Fruit fly (Drosophila melanogaster) whole organism, embryonic: ENCODE results near the gene Tango5.
A peak's percentile ranks its signal among the peaks of the same experiment; 100 is the strongest.

Source experiments
- ATbp ChIP-seq: fragments of 200-800 bp; sonication (Bioruptor generic); optimal IDR thresholded peaks from 2 replicates; lab custom pipeline; 2017; ENCODE audit warnings: missing biosample characterization, mild to moderate bottlenecking, missing genetic modification characterization, missing genetic modification reagents
- Abd-B ChIP-seq: fragments of 200-800 bp; sonication (Bioruptor generic); optimal IDR thresholded peaks from 2 replicates; lab custom pipeline; 2018; ENCODE audit warnings: missing biosample characterization, mild to moderate bottlenecking, missing genetic modification characterization, moderate library complexity
- Blimp-1 ChIP-seq: fragments of 200-800 bp; sonication (Bioruptor generic); optimal IDR thresholded peaks from 3 replicates; lab custom pipeline; 2018; ENCODE audit warnings: missing biosample characterization, missing genetic modification characterization, mild to moderate bottlenecking, moderate library complexity, missing genetic modification reagents
- CG10431 ChIP-seq: fragments of 200-800 bp; sonication (Bioruptor generic); optimal IDR thresholded peaks from 3 replicates; lab custom pipeline; 2018; ENCODE audit warnings: missing biosample characterization, mild to moderate bottlenecking, missing genetic modification characterization
- CG10543 ChIP-seq: fragments of 200-800 bp; sonication (Bioruptor generic); optimal IDR thresholded peaks from 3 replicates; lab custom pipeline; 2017; ENCODE audit warnings: missing biosample characterization, mild to moderate bottlenecking, missing genetic modification characterization, moderate library complexity
- CG11504 ChIP-seq: fragments of 200-800 bp; sonication (Bioruptor generic); optimal IDR thresholded peaks from 3 replicates; lab custom pipeline; 2019; ENCODE audit warnings: missing biosample characterization, mild to moderate bottlenecking, missing genetic modification characterization, moderate library complexity
- CG15601 ChIP-seq: fragments of 200-800 bp; sonication (Bioruptor generic); optimal IDR thresholded peaks from 3 replicates; lab custom pipeline; 2019; ENCODE audit warnings: missing biosample characterization, mild to moderate bottlenecking, missing genetic modification characterization, moderate library complexity
- CG1602 ChIP-seq: fragments of 200-800 bp; sonication (Bioruptor generic); optimal IDR thresholded peaks from 3 replicates; lab custom pipeline; 2016; ENCODE audit warnings: missing biosample characterization, missing genetic modification characterization
- CG17568 ChIP-seq: fragments of 200-800 bp; sonication (Bioruptor generic); optimal IDR thresholded peaks from 2 replicates; lab custom pipeline; 2018; ENCODE audit warnings: missing biosample characterization, mild to moderate bottlenecking, missing genetic modification characterization, moderate library complexity
- CG17612 ChIP-seq: fragments of 200-800 bp; sonication (Bioruptor generic); IDR thresholded peaks from 2 replicates; pipeline ENCODE4 v1.3.6; 2022; ENCODE audit warnings: missing biosample characterization, missing genetic modification characterization
- CG18599 ChIP-seq: fragments of 200-800 bp; sonication (Bioruptor generic); optimal IDR thresholded peaks from 3 replicates; lab custom pipeline; 2017; ENCODE audit warnings: missing biosample characterization, missing genetic modification characterization, mild to moderate bottlenecking, moderate library complexity, missing genetic modification reagents
- CG2678 ChIP-seq: fragments of 200-800 bp; sonication (Bioruptor generic); optimal IDR thresholded peaks from 3 replicates; lab custom pipeline; 2019; ENCODE audit warnings: missing biosample characterization, mild to moderate bottlenecking, missing genetic modification characterization, moderate library complexity
- CG32767 ChIP-seq: fragments of 200-800 bp; sonication (Bioruptor generic); IDR thresholded peaks from 2 replicates; pipeline ENCODE4 v1.3.6; 2022; ENCODE audit warnings: missing biosample characterization, missing genetic modification characterization
- CG7372 ChIP-seq: fragments of 200-800 bp; sonication (Bioruptor generic); IDR thresholded peaks from 2 replicates; pipeline ENCODE4 v1.3.6; 2022; ENCODE audit warnings: missing biosample characterization, missing genetic modification characterization
- CG7987 ChIP-seq: fragments of 200-800 bp; sonication (Bioruptor generic); optimal IDR thresholded peaks from 2 replicates; lab custom pipeline; 2018; ENCODE audit warnings: missing biosample characterization, mild to moderate bottlenecking, missing genetic modification characterization, moderate library complexity
- CG8290 ChIP-seq, 3 experiments: fragments of 200-800 bp; sonication (Bioruptor generic); optimal IDR thresholded peaks; 2 replicates each; lab custom pipeline; 2016 to 2019; ENCODE audit warnings: missing biosample characterization in 3 of 3, missing genetic modification characterization in 3 of 3, mild to moderate bottlenecking in 2 of 3, moderate library complexity in 1 of 3
- ERR ChIP-seq: fragments of 200-800 bp; sonication (Bioruptor generic); optimal IDR thresholded peaks from 2 replicates; lab custom pipeline; 2016; ENCODE audit warnings: missing biosample characterization, missing genetic modification characterization
- Eip74EF ChIP-seq, 2 experiments: fragments of 200-800 bp in 1 of 2; fragments of >200 bp in 1 of 2; sonication (Bioruptor generic) in 1 of 2; optimal IDR thresholded peaks; 2 replicates each; lab custom pipeline; 2017 to 2019; ENCODE audit warnings: missing biosample characterization in 2 of 2, missing genetic modification characterization in 2 of 2, mild to moderate bottlenecking in 1 of 2, moderate library complexity in 1 of 2
- Fer1 ChIP-seq: fragments of 200-800 bp; sonication (Bioruptor generic); optimal IDR thresholded peaks from 2 replicates; lab custom pipeline; 2017; ENCODE audit warnings: missing biosample characterization, mild to moderate bottlenecking, missing genetic modification characterization
- HLH54F ChIP-seq: fragments of 200-800 bp; sonication (Bioruptor generic); optimal IDR thresholded peaks from 3 replicates; lab custom pipeline; 2016; ENCODE audit warnings: missing biosample characterization, missing genetic modification characterization
- Hmr ChIP-seq: fragments of 200-800 bp; sonication (Bioruptor generic); optimal IDR thresholded peaks from 3 replicates; lab custom pipeline; 2017; ENCODE audit warnings: mild to moderate bottlenecking, missing biosample characterization, missing genetic modification reagents, missing genetic modification characterization
- Meics ChIP-seq: fragments of 200-800 bp; sonication (Bioruptor generic); optimal IDR thresholded peaks from 2 replicates; lab custom pipeline; 2017; ENCODE audit warnings: missing biosample characterization, mild to moderate bottlenecking, missing genetic modification characterization
- PHDP ChIP-seq: fragments of 200-800 bp; sonication (Bioruptor generic); optimal IDR thresholded peaks from 3 replicates; lab custom pipeline; 2018; ENCODE audit warnings: missing biosample characterization, mild to moderate bottlenecking, missing genetic modification characterization, moderate library complexity
- Pdp1 ChIP-seq, 2 experiments: fragments of 200-800 bp; sonication (Bioruptor generic); optimal IDR thresholded peaks; 3 replicates each; lab custom pipeline; 2016; ENCODE audit warnings: missing biosample characterization in 2 of 2, missing genetic modification characterization in 2 of 2, mild to moderate bottlenecking in 1 of 2, moderate library complexity in 1 of 2
- Scr ChIP-seq: fragments of 200-800 bp; sonication (Bioruptor generic); IDR thresholded peaks from 2 replicates; pipeline ENCODE4 v1.3.6; 2022; ENCODE audit warnings: missing biosample characterization, missing genetic modification characterization; ENCODE audit not compliant: partially characterized antibody
- Sox100B ChIP-seq: fragments of 200-800 bp; sonication (Bioruptor generic); optimal IDR thresholded peaks from 3 replicates; lab custom pipeline; 2018; ENCODE audit warnings: missing biosample characterization, mild to moderate bottlenecking, missing genetic modification characterization
- Spps ChIP-seq: fragments of 200-800 bp; sonication (Bioruptor generic); optimal IDR thresholded peaks from 2 replicates; lab custom pipeline; 2018; ENCODE audit warnings: missing biosample characterization, mild to moderate bottlenecking, missing genetic modification characterization
- Taf1 ChIP-seq: fragments of 200-800 bp; sonication (Bioruptor generic); IDR thresholded peaks from 2 replicates; pipeline ENCODE4 v1.3.6; 2022; ENCODE audit warnings: missing biosample characterization, missing genetic modification characterization
- caup ChIP-seq: fragments of 200-800 bp; sonication (Bioruptor generic); optimal IDR thresholded peaks from 3 replicates; lab custom pipeline; 2017; ENCODE audit warnings: missing biosample characterization, mild to moderate bottlenecking, missing genetic modification characterization, moderate library complexity; ENCODE audit not compliant: severe bottlenecking
- cwo ChIP-seq: fragments of 200-800 bp; sonication (Bioruptor generic); optimal IDR thresholded peaks from 3 replicates; lab custom pipeline; 2017; ENCODE audit warnings: missing biosample characterization, missing genetic modification characterization, mild to moderate bottlenecking, moderate library complexity, missing genetic modification reagents
- danr ChIP-seq: fragments of 200-800 bp; sonication (Bioruptor generic); IDR thresholded peaks from 2 replicates; pipeline ENCODE4 v1.3.6; 2022; ENCODE audit warnings: missing biosample characterization, missing genetic modification characterization
- lab ChIP-seq: fragments of 200-800 bp; sonication (Bioruptor generic); optimal IDR thresholded peaks from 3 replicates; lab custom pipeline; 2017; ENCODE audit warnings: missing biosample characterization, missing genetic modification characterization, mild to moderate bottlenecking, moderate library complexity, missing genetic modification reagents
- lbe ChIP-seq: fragments of 200-800 bp; sonication (Bioruptor generic); optimal IDR thresholded peaks from 2 replicates; lab custom pipeline; 2016; ENCODE audit warnings: missing biosample characterization, mild to moderate bottlenecking, missing genetic modification characterization
- nerfin-1 ChIP-seq: fragments of 200-800 bp; sonication (Bioruptor generic); optimal IDR thresholded peaks from 3 replicates; lab custom pipeline; 2019; ENCODE audit warnings: missing biosample characterization, mild to moderate bottlenecking, missing genetic modification characterization, moderate library complexity
- otp ChIP-seq: fragments of 200-800 bp; sonication (Bioruptor generic); IDR thresholded peaks from 3 replicates; pipeline ENCODE4, ENCODE4 v1.3.6; 2022; ENCODE audit warnings: missing biosample characterization, missing genetic modification characterization
- ranshi ChIP-seq: fragments of 200-800 bp; sonication (Bioruptor generic); IDR thresholded peaks from 2 replicates; pipeline ENCODE4 v1.3.6; 2022; ENCODE audit warnings: missing biosample characterization, missing genetic modification characterization
- scrt ChIP-seq: fragments of 200-800 bp; sonication (Bioruptor generic); optimal IDR thresholded peaks from 2 replicates; lab custom pipeline; 2018; ENCODE audit warnings: missing biosample characterization, mild to moderate bottlenecking, missing genetic modification characterization, moderate library complexity
- sd ChIP-seq: fragments of 200-800 bp; sonication (Bioruptor generic); optimal IDR thresholded peaks from 3 replicates; lab custom pipeline; 2018; ENCODE audit warnings: missing biosample characterization, mild to moderate bottlenecking, missing genetic modification characterization, moderate library complexity
- sens-2 ChIP-seq: fragments of 200-800 bp; sonication (Bioruptor generic); IDR thresholded peaks from 2 replicates; pipeline ENCODE4 v1.3.6; 2022; ENCODE audit warnings: missing biosample characterization, missing genetic modification characterization
- tio ChIP-seq: fragments of 200-800 bp; sonication (Bioruptor generic); optimal IDR thresholded peaks from 2 replicates; lab custom pipeline; 2017; ENCODE audit warnings: missing biosample characterization, missing genetic modification characterization, inconsistent platforms
- zf30C ChIP-seq: fragments of 200-800 bp; sonication (Bioruptor generic); optimal IDR thresholded peaks from 3 replicates; lab custom pipeline; 2018; ENCODE audit warnings: missing biosample characterization, mild to moderate bottlenecking, missing genetic modification characterization

Gene Tango5

DNA sequence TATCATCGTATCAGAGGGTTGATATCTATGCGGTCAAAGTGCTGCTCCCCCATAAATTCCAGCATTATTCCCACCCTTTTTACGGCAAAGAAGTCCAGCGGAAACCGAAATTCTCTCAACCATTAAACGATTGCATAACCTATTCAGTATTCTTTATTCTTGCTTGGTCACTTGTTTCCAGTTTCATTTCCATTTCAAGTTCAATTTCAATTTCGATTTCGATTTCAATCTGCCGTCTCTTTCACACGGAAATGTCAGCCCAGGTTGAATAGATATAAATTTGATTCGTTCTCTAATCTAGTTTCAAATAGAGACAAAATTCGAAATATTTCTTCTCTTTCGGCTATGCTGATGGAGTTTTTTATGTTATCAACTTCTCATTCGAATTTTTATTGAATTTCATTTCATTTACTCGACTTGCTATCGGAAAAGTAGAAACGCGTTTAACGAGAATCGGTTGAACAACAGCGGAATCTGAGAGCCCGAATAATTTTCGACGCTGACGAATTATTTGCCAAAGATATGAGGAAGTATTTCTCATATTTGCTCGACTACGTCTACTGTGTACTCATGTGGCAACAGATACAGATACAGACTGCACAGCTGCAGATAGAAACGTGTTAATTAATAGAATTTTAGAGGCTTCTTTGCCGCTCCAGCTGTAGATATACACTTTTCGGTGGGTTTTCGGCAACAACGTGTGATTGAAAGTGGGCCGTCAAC, 31.3 kb downstream of the Tango5 start (continued):
- no peak for TF ChIP-seq Abd-B (GFP tag; lab: Kevin White, UChicago)
- no peak for TF ChIP-seq Scr
- TF ChIP-seq caup (GFP tag; lab: Kevin White, UChicago), result peak; percentile 21
- TF ChIP-seq Hmr, result peak; percentile 10
- TF ChIP-seq lab, result peak; percentile 44
- peak; percentile 10 for TF ChIP-seq CG11504
- TF ChIP-seq CG32767 (GFP tag; lab: Robert Waterston, UW), result peak; percentile 16; the same call in 1 of the 2 replicates
- TF ChIP-seq CG8290 (GFP tag; optimal IDR thresholded peaks at IDR 0.05; lab: Kevin White, UChicago), result no peak
- peak in 1 of 2 experiments; percentile 35 for TF ChIP-seq CG8290 (tag; optimal IDR thresholded peaks at IDR 0.05; lab: Kevin White, UChicago)
- TF ChIP-seq CG10431 (GFP tag; lab: Kevin White, UChicago), result no peak
- TF ChIP-seq tio (GFP tag; lab: Kevin White, UChicago), result no peak
- peak; percentile 8 for TF ChIP-seq CG7987 (GFP tag; lab: Kevin White, UChicago)
- TF ChIP-seq CG18599 (GFP tag; lab: Kevin White, UChicago), result peak; percentile 19
- no peak for TF ChIP-seq HLH54F (GFP tag; lab: Kevin White, UChicago)
- peak; percentile 20 for TF ChIP-seq Fer1
- TF ChIP-seq Sox100B (GFP tag; lab: Kevin White, UChicago), result peak; percentile 10
- no peak for TF ChIP-seq Taf1 (GFP tag; lab: Robert Waterston, UW)
- TF ChIP-seq CG1602 (GFP tag; lab: Kevin White, UChicago), result no peak
- TF ChIP-seq CG10543 (GFP tag; lab: Kevin White, UChicago), result peak; percentile 37
- peak; percentile 44 for TF ChIP-seq ATbp
- no peak for TF ChIP-seq CG7372 (GFP tag; lab: Robert Waterston, UW)
- TF ChIP-seq ranshi (GFP tag; lab: Robert Waterston, UW), result no peak; the same call in 1 of the 2 replicates
- TF ChIP-seq CG2678 (tag; lab: Kevin White, UChicago), result peak; percentile 34
- no peak for TF ChIP-seq lbe (GFP tag; lab: Kevin White, UChicago)
- peak; percentile 6 for TF ChIP-seq scrt (GFP tag; lab: Kevin White, UChicago)
- TF ChIP-seq Spps (tag; lab: Kevin White, UChicago), result no peak
- TF ChIP-seq cwo (GFP tag; lab: Kevin White, UChicago), result peak; percentile 14
- peak; percentile 38 for TF ChIP-seq nerfin-1 (tag; lab: Kevin White, UChicago)
- peak; percentile 78 for TF ChIP-seq Blimp-1 (GFP tag; lab: Kevin White, UChicago)
- TF ChIP-seq CG17612 (GFP tag; lab: Robert Waterston, UW), result no peak
- TF ChIP-seq Pdp1 (GFP tag; optimal IDR thresholded peaks at IDR 0.05; lab: Kevin White, UChicago), result peak in 1 of 2 experiments; percentile 84
- peak; percentile 27 for TF ChIP-seq sd (tag; lab: Kevin White, UChicago)
- TF ChIP-seq PHDP (tag; lab: Kevin White, UChicago), result peak; percentile 10
- TF ChIP-seq Eip74EF (GFP tag; optimal IDR thresholded peaks at IDR 0.05; lab: Kevin White, UChicago), result peak in 1 of 2 experiments; percentile 37
- peak; percentile 24 for TF ChIP-seq Meics
- TF ChIP-seq otp, result peak; percentile 40; the same call in 1 of the 3 replicates
- no peak for TF ChIP-seq danr (GFP tag; lab: Robert Waterston, UW)
- TF ChIP-seq sens-2, result no peak
- TF ChIP-seq ERR (GFP tag; lab: Kevin White, UChicago), result no peak
- TF ChIP-seq CG15601, result peak; percentile 98
- no peak for TF ChIP-seq zf30C
- TF ChIP-seq CG17568, result peak; percentile 8
